Worm (Caenorhabditis elegans) whole organism, early embryonic: Measurements from ENCODE around the gene C17E7.12.

Experiments
- B0310.2 ChIP-seq: sonication (generic microtip); optimal IDR thresholded peaks from 2 replicates; lab custom pipeline; 2016; ENCODE audit warnings: mild to moderate bottlenecking, missing genetic modification characterization, missing compliant biosample characterization
- ama-1 ChIP-seq: fragments of 150-350 bp; optimal IDR thresholded peaks from 2 replicates; lab custom pipeline; 2014
- flt-1 ChIP-seq: fragments of 200-800 bp; sonication (Bioruptor generic); IDR thresholded peaks from 2 replicates; pipeline ENCODE4 v1.3.6; 2022; ENCODE audit warnings: missing genetic modification characterization, missing compliant biosample characterization
- hmbx-1 ChIP-seq: sonication (generic microtip); optimal IDR thresholded peaks from 2 replicates; lab custom pipeline; 2016; ENCODE audit warnings: mild to moderate bottlenecking, missing genetic modification characterization, missing compliant biosample characterization
- hnd-1 ChIP-seq: sonication (generic microtip); optimal IDR thresholded peaks from 2 replicates; lab custom pipeline; 2016; ENCODE audit warnings: missing genetic modification characterization, missing compliant biosample characterization
- pes-1 ChIP-seq: fragments of 200-800 bp; sonication (Bioruptor generic); IDR thresholded peaks from 2 replicates; pipeline ENCODE4 v1.3.6; 2022; ENCODE audit warnings: missing genetic modification reagents, missing genetic modification characterization, missing compliant biosample characterization
- scrt-1 ChIP-seq: fragments of 200-800 bp; sonication (Bioruptor generic); IDR thresholded peaks from 2 replicates; pipeline ENCODE4 v1.3.6; 2022; ENCODE audit warnings: missing genetic modification characterization, missing compliant biosample characterization
- sea-1 ChIP-seq: fragments of 200-800 bp; sonication (Bioruptor generic); conservative IDR thresholded peaks from 2 replicates; pipeline ENCODE4 v1.3.6; 2022; ENCODE audit warnings: missing genetic modification characterization, missing compliant biosample characterization
- tbx-11 ChIP-seq: fragments of 200-800 bp; sonication (Bioruptor generic); IDR thresholded peaks from 2 replicates; pipeline ENCODE4 v1.3.6; 2022; ENCODE audit warnings: missing genetic modification characterization, missing compliant biosample characterization
- tbx-37 ChIP-seq: fragments of 200-800 bp; sonication (Bioruptor generic); conservative IDR thresholded peaks from 2 replicates; pipeline ENCODE4 v1.3.6; 2022; ENCODE audit warnings: missing genetic modification reagents, missing genetic modification characterization, missing compliant biosample characterization

DNA sequence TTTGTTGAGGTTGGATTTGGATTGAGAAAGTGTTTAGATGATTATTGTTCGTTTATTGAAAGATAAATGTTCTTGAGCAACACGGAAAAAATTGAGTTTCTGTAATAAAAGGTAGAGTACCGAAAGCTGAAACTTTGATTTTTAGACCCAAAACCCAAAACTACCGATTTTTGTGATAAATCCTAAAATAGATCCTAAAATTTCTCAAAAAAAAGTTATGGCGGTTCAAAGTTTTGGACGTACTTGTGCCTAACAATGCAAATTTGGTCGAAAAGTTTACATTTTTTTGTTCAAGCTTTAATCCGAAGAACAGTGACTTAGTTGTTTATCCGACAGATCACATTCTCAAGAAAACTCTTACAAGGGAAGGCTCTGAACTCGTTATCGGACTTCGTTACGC lies 44.6 kb downstream of the C17E7.12 start, which contains the start of gene nhr-185:
- TF ChIP-seq B0310.2 (no peak), tbx-37 (GFP tag; lab: Robert Waterston, UW) (no peak), scrt-1 (GFP tag; lab: Robert Waterston, UW) (no peak), flt-1 (GFP tag; lab: Robert Waterston, UW) (no peak), hmbx-1 (tag; lab: Kevin White, UChicago) (no peak), sea-1 (GFP tag; lab: Robert Waterston, UW) (no peak), ama-1 (lab: Kevin White, UChicago) (no peak), hnd-1 (tag; lab: Kevin White, UChicago) (no peak), pes-1 (GFP tag; lab: Robert Waterston, UW) (no peak), tbx-11 (GFP tag; lab: Robert Waterston, UW) (no peak)
